Worm (Caenorhabditis elegans): Measurements from ENCODE around the gene str-145.

Gene str-145

ce11 chrV:8130812-8131211, 32.7 kb upstream of the str-145 start:
- TF ChIP-seq nhr-237 (tag; optimal IDR thresholded peaks at IDR 0.05) (no peak), blmp-1 (tag; optimal IDR thresholded peaks at IDR 0.05) (no peak), F16B12.6 (tag; optimal IDR thresholded peaks at IDR 0.05) (no peak), fkh-4 (tag; optimal IDR thresholded peaks at IDR 0.05; ENCODE audit: borderline replicate concordance) (no peak), alr-1 (tag; optimal IDR thresholded peaks at IDR 0.05; ENCODE audit: borderline replicate concordance) (no peak), snpc-4 (tag; optimal IDR thresholded peaks at IDR 0.05) (no peak), ceh-8 (GFP tag; optimal IDR thresholded peaks at IDR 0.05) (no peak)

- TF ChIP-seq zip-4 (GFP tag; optimal IDR thresholded peaks at IDR 0.05): peak; percentile 75
- TF ChIP-seq nhr-28 (tag; optimal IDR thresholded peaks at IDR 0.05): no peak
- no peak for TF ChIP-seq Y116A8C.19 (tag; optimal IDR thresholded peaks at IDR 0.05; ENCODE audit: borderline replicate concordance)
- peak; percentile 43 to 56 for TF ChIP-seq efl-1 (optimal IDR thresholded peaks at IDR 0.05)
- TF ChIP-seq efl-1 (GFP tag; optimal IDR thresholded peaks at IDR 0.05 in 1 of 2): peak; percentile 29 to 95
- TF ChIP-seq lsy-2 (tag; optimal IDR thresholded peaks at IDR 0.05): peak; percentile 45 to 49
- TF ChIP-seq skn-1 (tag; optimal IDR thresholded peaks at IDR 0.05): peak; percentile 81
- peak; percentile 33 for TF ChIP-seq lir-3 (tag; optimal IDR thresholded peaks at IDR 0.05; ENCODE audit: poor library complexity)
- peak in 1 of 2 experiments; percentile 17 for TF ChIP-seq mdl-1 (tag; optimal IDR thresholded peaks at IDR 0.05)
- TF ChIP-seq nhr-19 (GFP tag; conservative IDR thresholded peaks at IDR 0.05): no peak
- peak; percentile 58 for TF ChIP-seq isw-1 (GFP tag; IDR thresholded peaks at IDR 0.05)
- no peak for TF ChIP-seq fos-1 (tag; optimal IDR thresholded peaks at IDR 0.05)
- peak; percentile 40 to 65 for TF ChIP-seq lin-35 (GFP tag; optimal IDR thresholded peaks at IDR 0.05)
- TF ChIP-seq unc-86 (tag; optimal IDR thresholded peaks at IDR 0.05): peak; percentile 46
- no peak for TF ChIP-seq unc-130 (tag; optimal IDR thresholded peaks at IDR 0.05)
- TF ChIP-seq ceh-88 (GFP tag; IDR thresholded peaks at IDR 0.05): no peak
- TF ChIP-seq elt-3 (tag; optimal IDR thresholded peaks at IDR 0.05): no peak
- peak; percentile 27 for TF ChIP-seq snpc-4 (tag; optimal IDR thresholded peaks at IDR 0.05)
- TF ChIP-seq tlp-1 (tag; optimal IDR thresholded peaks at IDR 0.05): no peak
- no peak for TF ChIP-seq elt-2 (tag; optimal IDR thresholded peaks at IDR 0.05)
- peak; percentile 7 for TF ChIP-seq fkh-10 (GFP tag; optimal IDR thresholded peaks at IDR 0.05)
- TF ChIP-seq sptf-1 (tag; optimal IDR thresholded peaks at IDR 0.05): no peak
- TF ChIP-seq fkh-8 (tag; optimal IDR thresholded peaks at IDR 0.05): peak; percentile 85
- TF ChIP-seq pag-3 (tag; optimal IDR thresholded peaks at IDR 0.05; ENCODE audit: borderline replicate concordance, insufficient read depth): no peak
- TF ChIP-seq nhr-47 (tag; optimal IDR thresholded peaks at IDR 0.05): peak; percentile 51
- peak; percentile 52 for TF ChIP-seq lin-15B (tag; optimal IDR thresholded peaks at IDR 0.05)
- no peak for TF ChIP-seq nhr-90 (tag; optimal IDR thresholded peaks at IDR 0.05; ENCODE audit: poor library complexity)
- TF ChIP-seq unc-62 (GFP tag; optimal IDR thresholded peaks at IDR 0.05): no peak
- TF ChIP-seq lin-14 (GFP tag; optimal IDR thresholded peaks at IDR 0.05): peak; percentile 95
- peak; percentile 56 for TF ChIP-seq snu-23 (GFP tag; optimal IDR thresholded peaks at IDR 0.05)
- no peak for TF ChIP-seq F16B12.6 (tag; optimal IDR thresholded peaks at IDR 0.05)
- no peak for TF ChIP-seq ceh-8 (GFP tag; optimal IDR thresholded peaks at IDR 0.05)
- TF ChIP-seq swsn-7 (tag; optimal IDR thresholded peaks at IDR 0.05): peak; percentile 5
- TF ChIP-seq ces-1 (GFP tag; optimal IDR thresholded peaks at IDR 0.05): no peak
- TF ChIP-seq xbp-1 (tag; optimal IDR thresholded peaks at IDR 0.05): peak; percentile 74
- TF ChIP-seq lin-13 (GFP tag; optimal IDR thresholded peaks at IDR 0.05): peak; percentile 48
- TF ChIP-seq mep-1 (tag; optimal IDR thresholded peaks at IDR 0.05): peak; percentile 90
- TF ChIP-seq ceh-82 (tag; optimal IDR thresholded peaks at IDR 0.05): peak; percentile 0 to 91 (median 51)
- peak; percentile 6 for TF ChIP-seq tbx-2 (tag; optimal IDR thresholded peaks at IDR 0.05)
- no peak for TF ChIP-seq ceh-90 (tag; optimal IDR thresholded peaks at IDR 0.05)
- TF ChIP-seq nhr-71 (tag; optimal IDR thresholded peaks at IDR 0.05): peak; percentile 70
- peak; percentile 14 for TF ChIP-seq nhr-20 (tag; optimal IDR thresholded peaks at IDR 0.05)
- peak; percentile 28 for TF ChIP-seq jun-1 (tag; optimal IDR thresholded peaks at IDR 0.05)
- TF ChIP-seq dpl-1 (GFP tag; optimal IDR thresholded peaks at IDR 0.05): peak; percentile 14 to 52 (median 33)
- peak; percentile 34 for TF ChIP-seq rnt-1 (tag; optimal IDR thresholded peaks at IDR 0.05)
- no peak for TF ChIP-seq dsc-1 (tag; optimal IDR thresholded peaks at IDR 0.05)
These were observed 32.1 kb upstream of the str-145 start, which contains the start of gene snap-1 for ce11 chrV:8130149-8130661. Gene snap-1 (plus strand): TSS chrV:8130611.
